Worm (Caenorhabditis elegans): ENCODE measurements around the gene aly-3.

aly-3 gene

DNA sequence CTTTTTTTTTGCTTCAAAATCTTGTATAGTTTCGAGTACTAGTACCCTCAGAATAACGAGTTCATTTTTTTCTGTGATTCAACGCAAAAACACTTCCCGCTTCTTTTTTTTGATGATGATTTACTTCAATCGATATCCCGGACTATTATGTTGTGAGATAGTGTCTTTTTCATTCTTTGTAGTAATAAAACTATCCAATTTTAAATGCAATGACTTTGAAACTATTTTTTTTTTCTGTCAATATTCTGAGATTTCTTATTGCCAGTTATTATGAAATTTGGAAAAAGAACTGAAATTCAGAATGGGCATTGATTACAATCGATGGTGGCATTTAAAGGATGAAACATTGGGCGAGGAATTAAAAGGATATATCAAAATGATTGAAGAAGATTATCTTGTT lies 17.5 kb upstream of the aly-3 start, which contains the start of gene M18.3:
Gene M18.3, plus strand, starts transcription at position 301 of the 400 bp plus-strand sequence.
- no peak for TF ChIP-seq daf-19 (GFP tag; conservative IDR thresholded peaks at IDR 0.05)
- no peak for TF ChIP-seq hmg-1.1 (GFP tag; IDR thresholded peaks at IDR 0.05)
- TF ChIP-seq attf-4 (tag; optimal IDR thresholded peaks at IDR 0.05) = no peak
- no peak for TF ChIP-seq ces-1 (GFP tag; optimal IDR thresholded peaks at IDR 0.05)
- no peak for TF ChIP-seq spr-1 (tag; optimal IDR thresholded peaks at IDR 0.05)
- no peak for TF ChIP-seq ctbp-1 (GFP tag; IDR thresholded peaks at IDR 0.05)

DNA sequence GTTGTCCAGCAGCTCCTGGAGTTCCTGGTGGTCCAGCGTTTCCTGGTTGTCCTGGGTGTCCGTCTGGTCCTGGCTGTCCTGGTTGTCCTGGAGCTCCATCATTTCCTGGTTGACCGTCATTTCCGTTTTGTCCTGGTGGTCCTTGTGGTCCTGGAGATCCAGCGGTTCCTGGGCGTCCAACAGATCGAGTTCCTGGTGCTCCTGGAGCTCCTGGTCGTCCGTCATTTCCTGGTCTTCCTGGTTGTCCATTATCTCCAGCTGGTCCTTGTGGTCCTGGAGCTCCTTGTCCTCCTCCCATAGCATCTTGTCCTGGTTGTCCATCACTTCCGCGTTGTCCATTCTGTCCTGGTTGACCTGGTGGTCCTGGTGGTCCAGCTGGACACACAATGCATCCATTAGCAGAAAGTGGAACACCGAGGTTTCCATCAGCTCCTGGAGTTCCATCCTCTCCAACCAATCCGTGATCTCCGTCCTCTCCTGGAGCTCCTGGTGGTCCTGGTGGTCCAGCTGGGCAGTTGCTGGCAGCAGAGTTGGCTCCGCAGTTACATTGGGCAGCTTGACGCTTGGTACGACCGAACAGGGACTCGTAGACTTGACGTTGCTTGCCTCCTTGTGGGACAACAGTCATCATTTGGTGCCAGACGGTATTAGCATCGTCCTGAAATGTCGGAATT lies 14.0 kb upstream of the aly-3 start:
- TF ChIP-seq gei-8 (GFP tag; optimal IDR thresholded peaks at IDR 0.05) (peak; percentile 27), egl-43 (GFP tag; IDR thresholded peaks at IDR 0.05) (peak; percentile 49; the same call in 1 of the 2 replicates), set-16 (GFP tag; IDR thresholded peaks at IDR 0.05) (peak; percentile 82), tra-1 (GFP tag; IDR thresholded peaks at IDR 0.05) (0 out of 2 replicates have a peak, but pooled peaks have one; percentile 20), hlh-11 (tag; optimal IDR thresholded peaks at IDR 0.05) (peak; percentile 3), R02D3.7 (tag; optimal IDR thresholded peaks at IDR 0.05) (no peak), dmd-8 (GFP tag; IDR thresholded peaks at IDR 0.05) (no peak), mdt-29 (GFP tag; IDR thresholded peaks at IDR 0.05) (no peak)

DNA sequence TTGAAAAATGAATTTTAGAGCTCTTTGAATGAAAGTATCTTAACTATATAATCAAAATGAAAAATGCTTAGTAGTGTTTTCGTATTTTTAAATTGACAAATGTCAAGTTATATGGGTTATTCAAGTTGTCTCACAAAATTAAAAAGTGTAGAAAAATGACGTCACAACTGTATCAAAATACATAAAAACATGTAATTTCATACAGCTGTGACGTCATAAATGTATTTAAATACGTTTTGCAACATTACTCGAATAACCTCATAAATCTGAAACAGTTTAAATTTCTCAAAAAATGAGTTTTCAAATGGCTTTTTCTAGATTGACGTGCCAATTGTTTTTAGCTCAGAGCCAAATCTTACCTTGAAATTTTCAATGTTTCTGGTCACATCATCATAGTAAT lies 13.3 kb upstream of the aly-3 start:
- TF ChIP-seq hlh-11 (tag; optimal IDR thresholded peaks at IDR 0.05) = no peak
- TF ChIP-seq rbr-2 (tag; optimal IDR thresholded peaks at IDR 0.05) = no peak
- 0 out of 2 replicates have a peak, but pooled peaks have one; percentile 19 for TF ChIP-seq tra-1 (GFP tag; IDR thresholded peaks at IDR 0.05)
- no peak for TF ChIP-seq pha-4 (GFP tag; IDR thresholded peaks at IDR 0.05)
- no peak for TF ChIP-seq pha-4 (tag; optimal IDR thresholded peaks at IDR 0.05)
- no peak for TF ChIP-seq lsy-2 (tag; optimal IDR thresholded peaks at IDR 0.05)

DNA sequence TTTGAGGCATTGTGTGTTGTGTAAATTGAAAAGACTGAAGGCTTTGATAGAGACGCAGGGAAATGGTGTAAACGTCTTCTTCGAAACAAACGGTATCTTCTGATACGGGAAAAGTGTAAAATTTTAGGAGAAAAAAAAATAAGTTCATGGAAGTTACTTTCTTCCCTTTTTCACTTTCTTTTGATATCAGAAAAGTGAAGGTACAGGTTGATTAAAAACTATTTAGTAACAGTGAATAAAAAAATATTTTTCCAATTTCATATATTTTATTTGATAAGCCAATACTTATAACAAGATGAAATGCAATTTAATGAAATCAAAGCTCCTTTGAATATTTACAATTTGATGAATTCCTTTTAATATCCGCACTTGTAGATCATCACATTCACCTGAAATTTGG lies 12.7 kb upstream of the aly-3 start, which contains the start of gene col-129:
Gene col-129, minus strand, starts transcription at position 101 of the 400 bp plus-strand sequence.
- TF ChIP-seq fos-1 (tag; optimal IDR thresholded peaks at IDR 0.05) (no peak), unc-62 (GFP tag; optimal IDR thresholded peaks at IDR 0.05 in 1 of 2) (no peak), unc-62 (tag; optimal IDR thresholded peaks at IDR 0.05) (no peak), tra-1 (GFP tag; IDR thresholded peaks at IDR 0.05) (no peak), snpc-1.2 (GFP tag; IDR thresholded peaks at IDR 0.05) (no peak), zip-11 (GFP tag; IDR thresholded peaks at IDR 0.05) (no peak), ceh-44 (GFP tag; IDR thresholded peaks at IDR 0.05) (no peak)

DNA sequence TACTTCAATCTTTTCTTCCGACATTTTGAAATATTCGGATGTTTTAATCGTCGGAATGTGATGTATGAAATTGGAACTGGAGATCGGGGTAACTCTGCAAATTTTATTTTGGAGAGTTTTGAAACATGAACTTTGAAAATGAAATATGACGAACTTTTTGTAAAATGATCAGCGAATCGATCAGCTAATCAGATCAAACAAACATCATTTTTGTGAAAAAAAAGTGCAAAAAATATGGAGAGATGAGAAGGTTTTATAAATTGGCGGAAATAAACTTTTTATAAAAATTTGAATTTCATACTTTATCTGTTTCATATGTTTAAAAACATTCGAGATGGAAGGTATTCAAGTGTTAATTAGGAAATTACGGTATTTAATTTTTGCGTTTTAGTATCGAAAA lies 11.6 kb upstream of the aly-3 start, which contains the start of gene dlc-2:
Gene dlc-2, minus strand, starts transcription at position 101 of the 400 bp plus-strand sequence.
- TF ChIP-seq mep-1 (tag; optimal IDR thresholded peaks at IDR 0.05) (no peak), daf-12 (tag; optimal IDR thresholded peaks at IDR 0.05) (no peak), lim-7 (GFP tag; IDR thresholded peaks at IDR 0.05) (no peak), nhr-28 (tag; optimal IDR thresholded peaks at IDR 0.05) (no peak), jun-1 (tag; optimal IDR thresholded peaks at IDR 0.05) (no peak), nhr-10 (tag; optimal IDR thresholded peaks at IDR 0.05) (no peak)

DNA sequence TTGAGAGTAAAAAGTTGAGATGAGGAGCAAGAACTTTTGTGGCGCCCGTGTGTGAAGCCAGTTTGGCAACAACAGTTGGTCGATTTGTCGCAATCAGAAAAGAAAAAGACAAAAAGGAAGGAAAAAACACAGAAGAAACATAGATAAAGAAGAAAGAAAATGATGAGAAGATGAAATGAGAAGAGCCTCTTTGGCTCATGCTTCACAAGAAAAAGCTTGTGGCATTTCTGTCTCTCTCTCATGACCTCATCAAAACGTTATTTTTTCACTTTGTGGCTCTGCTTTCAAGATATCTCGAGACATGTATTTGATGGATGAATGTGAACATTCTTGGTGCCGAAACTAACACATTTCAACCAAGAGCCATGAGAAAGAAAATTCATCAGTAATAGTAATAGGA lies 10.0 kb upstream of the aly-3 start:
- TF ChIP-seq D1046.2 (GFP tag; IDR thresholded peaks at IDR 0.05) (no peak), hlh-30 (tag; optimal IDR thresholded peaks at IDR 0.05; ENCODE audit: insufficient read depth) (peak; percentile 56), lsy-2 (tag; optimal IDR thresholded peaks at IDR 0.05) (no peak), hlh-11 (tag; optimal IDR thresholded peaks at IDR 0.05) (peak; percentile 42), daf-16 (GFP tag; optimal IDR thresholded peaks at IDR 0.05) (peak in 1 of 2 experiments; percentile 21), daf-16 (tag; optimal IDR thresholded peaks at IDR 0.05) (no peak), egl-43 (GFP tag; IDR thresholded peaks at IDR 0.05) (no peak), sdz-12 (GFP tag; optimal IDR thresholded peaks at IDR 0.05) (no peak), egl-27 (tag; optimal IDR thresholded peaks at IDR 0.05) (no peak), lin-38 (GFP tag; IDR thresholded peaks at IDR 0.05) (no peak), ceh-82 (tag; optimal IDR thresholded peaks at IDR 0.05) (no peak), aly-2 (tag; optimal IDR thresholded peaks at IDR 0.05) (no peak), F44E2.7 (GFP tag; IDR thresholded peaks at IDR 0.05) (no peak), unc-62 (GFP tag; optimal IDR thresholded peaks at IDR 0.05 in 1 of 2) (peak in 1 of 2 experiments; percentile 10), unc-62 (tag; optimal IDR thresholded peaks at IDR 0.05) (no peak), pha-4 (GFP tag; IDR thresholded peaks at IDR 0.05) (no peak), pha-4 (tag; optimal IDR thresholded peaks at IDR 0.05) (no peak)
